Worm (Caenorhabditis elegans) whole organism, L2 larva: ENCODE data around the gene str-71.

Experiments
- C34F6.9 ChIP-seq: fragments of 150-350 bp; optimal IDR thresholded peaks from 2 replicates; lab custom pipeline; 2014; ENCODE audit warnings: missing biosample characterization, missing genetic modification characterization
- F13H6.1 ChIP-seq: sonication (generic microtip); optimal IDR thresholded peaks from 2 replicates; lab custom pipeline; 2016; ENCODE audit warnings: missing genetic modification characterization, missing compliant biosample characterization
- R02D3.7 ChIP-seq: fragments of 150-350 bp; optimal IDR thresholded peaks from 2 replicates; lab custom pipeline; 2014; ENCODE audit warnings: missing biosample characterization, missing genetic modification characterization
- Y55F3AM.14 ChIP-seq: fragments of 200-800 bp; sonication (Bioruptor generic); optimal IDR thresholded peaks from 2 replicates; lab custom pipeline; 2018; ENCODE audit warnings: mild to moderate bottlenecking, missing genetic modification characterization, missing compliant biosample characterization
- aly-2 ChIP-seq: fragments of 150-350 bp; optimal IDR thresholded peaks from 2 replicates; lab custom pipeline; 2014; ENCODE audit warnings: missing biosample characterization, missing genetic modification characterization
- blmp-1 ChIP-seq: sonication (generic microtip); optimal IDR thresholded peaks from 2 replicates; lab custom pipeline; 2017; ENCODE audit warnings: missing genetic modification characterization, mild to moderate bottlenecking, missing compliant biosample characterization, antibody characterized with exemption, moderate library complexity; ENCODE audit not compliant: insufficient read depth
- ceh-82 ChIP-seq: fragments of 150-350 bp; optimal IDR thresholded peaks from 2 replicates; lab custom pipeline; 2014; ENCODE audit warnings: missing biosample characterization, missing genetic modification characterization
- dmd-4 ChIP-seq: sonication (generic microtip); optimal IDR thresholded peaks from 2 replicates; lab custom pipeline; 2017; ENCODE audit warnings: missing biosample characterization, missing genetic modification characterization
- egl-27 ChIP-seq: sonication (generic microtip); optimal IDR thresholded peaks from 3 replicates; lab custom pipeline; 2017; ENCODE audit warnings: missing biosample characterization, missing genetic modification reagents, missing genetic modification characterization
- elt-1 ChIP-seq: fragments of 150-350 bp; optimal IDR thresholded peaks from 2 replicates; lab custom pipeline; 2014; ENCODE audit warnings: missing biosample characterization, missing genetic modification characterization
- elt-3 ChIP-seq: sonication (generic microtip); optimal IDR thresholded peaks from 2 replicates; lab custom pipeline; 2017; ENCODE audit warnings: missing biosample characterization, missing genetic modification characterization
- fos-1 ChIP-seq: fragments of 150-350 bp; optimal IDR thresholded peaks from 2 replicates; lab custom pipeline; 2014; ENCODE audit warnings: missing biosample characterization, missing genetic modification characterization
- lin-39 ChIP-seq: fragments of 150-350 bp; optimal IDR thresholded peaks from 2 replicates; lab custom pipeline; 2014; ENCODE audit warnings: missing biosample characterization, missing genetic modification reagents, missing genetic modification characterization
- lsy-2 ChIP-seq, 2 experiments: fragments of 150-350 bp in 1 of 2; sonication (generic microtip) in 1 of 2; optimal IDR thresholded peaks; 2 replicates each; lab custom pipeline; 2014 to 2017; ENCODE audit warnings: missing biosample characterization in 2 of 2, missing genetic modification characterization in 2 of 2
- mab-5 ChIP-seq: fragments of 150-350 bp; optimal IDR thresholded peaks from 2 replicates; lab custom pipeline; 2014; ENCODE audit warnings: missing biosample characterization, missing genetic modification characterization
- mbf-1 ChIP-seq: sonication (generic microtip); optimal IDR thresholded peaks from 2 replicates; lab custom pipeline; 2017; ENCODE audit warnings: missing biosample characterization, missing genetic modification characterization
- mdl-1 ChIP-seq, 2 experiments: fragments of 150-350 bp in 1 of 2; sonication (generic microtip) in 1 of 2; optimal IDR thresholded peaks; 2 replicates each; lab custom pipeline; 2017; ENCODE audit warnings: missing biosample characterization in 2 of 2, missing genetic modification characterization in 2 of 2
- nhr-10 ChIP-seq: sonication (generic microtip); optimal IDR thresholded peaks from 2 replicates; lab custom pipeline; 2017; ENCODE audit warnings: missing biosample characterization, missing genetic modification characterization
- nhr-11 ChIP-seq: fragments of 150-350 bp; optimal IDR thresholded peaks from 2 replicates; lab custom pipeline; 2014; ENCODE audit warnings: missing biosample characterization, missing genetic modification characterization
- nhr-12 ChIP-seq: fragments of 150-350 bp; optimal IDR thresholded peaks from 2 replicates; lab custom pipeline; 2014; ENCODE audit warnings: missing biosample characterization, missing genetic modification characterization
- nhr-129 ChIP-seq: fragments of 150-350 bp; optimal IDR thresholded peaks from 2 replicates; lab custom pipeline; 2014; ENCODE audit warnings: missing biosample characterization, missing genetic modification characterization
- nhr-23 ChIP-seq: fragments of 150-350 bp; optimal IDR thresholded peaks from 2 replicates; lab custom pipeline; 2014; ENCODE audit warnings: missing biosample characterization, missing genetic modification reagents, missing genetic modification characterization
- nhr-237 ChIP-seq: fragments of 150-350 bp; optimal IDR thresholded peaks from 2 replicates; lab custom pipeline; 2014; ENCODE audit warnings: missing biosample characterization, missing genetic modification characterization
- nhr-25 ChIP-seq: fragments of 150-350 bp; sonication (generic microtip); optimal IDR thresholded peaks from 3 replicates; lab custom pipeline; 2014; ENCODE audit warnings: missing biosample characterization, missing genetic modification characterization
- nhr-77 ChIP-seq: fragments of 150-350 bp; optimal IDR thresholded peaks from 2 replicates; lab custom pipeline; 2014; ENCODE audit warnings: missing biosample characterization, missing genetic modification characterization
- peb-1 ChIP-seq: fragments of 150-350 bp; optimal IDR thresholded peaks from 2 replicates; lab custom pipeline; 2014; ENCODE audit warnings: missing biosample characterization, missing genetic modification characterization
- sem-4 ChIP-seq: fragments of 150-350 bp; optimal IDR thresholded peaks from 2 replicates; lab custom pipeline; 2014; ENCODE audit warnings: missing biosample characterization, missing genetic modification reagents, missing genetic modification characterization
- skn-1 ChIP-seq: sonication (generic microtip); optimal IDR thresholded peaks from 2 replicates; lab custom pipeline; 2017; ENCODE audit warnings: missing biosample characterization, missing genetic modification characterization
- sma-3 ChIP-seq: sonication (generic microtip); optimal IDR thresholded peaks from 2 replicates; lab custom pipeline; 2016; ENCODE audit warnings: missing genetic modification reagents, missing genetic modification characterization, missing compliant biosample characterization
- sma-9 ChIP-seq, 2 experiments: fragments of 150-350 bp in 1 of 2; sonication (generic microtip) in 1 of 2; optimal IDR thresholded peaks; 2 replicates each; lab custom pipeline; 2014 to 2016; ENCODE audit warnings: missing genetic modification characterization in 2 of 2, mild to moderate bottlenecking in 1 of 2, missing biosample characterization in 1 of 2, missing compliant biosample characterization in 1 of 2, missing genetic modification reagents in 1 of 2, moderate library complexity in 1 of 2
- snpc-4 ChIP-seq: fragments of 150-350 bp; optimal IDR thresholded peaks from 2 replicates; lab custom pipeline; 2014; ENCODE audit warnings: missing biosample characterization, missing genetic modification characterization
- unc-55 ChIP-seq: fragments of 150-350 bp; sonication (generic microtip); optimal IDR thresholded peaks from 3 replicates; lab custom pipeline; 2014; ENCODE audit warnings: missing biosample characterization, missing genetic modification reagents, missing genetic modification characterization
- ztf-1 ChIP-seq: fragments of 200-800 bp; sonication (Bioruptor generic); conservative IDR thresholded peaks from 2 replicates; pipeline ENCODE4 v1.3.6; 2022; ENCODE audit warnings: missing genetic modification characterization, missing compliant biosample characterization
- ztf-11 ChIP-seq: sonication (generic microtip); optimal IDR thresholded peaks from 2 replicates; lab custom pipeline; 2017; ENCODE audit warnings: missing biosample characterization, missing genetic modification characterization
- ztf-4 ChIP-seq: fragments of 150-350 bp; optimal IDR thresholded peaks from 2 replicates; lab custom pipeline; 2014; ENCODE audit warnings: missing biosample characterization, missing genetic modification characterization

The str-71 gene

ce11 chrV:15448865-15449264, 10.1 kb downstream of the str-71 start, which contains the start of gene T26H5.14:
T26H5.14 (plus strand) TSS chrV:15449165.
- no peak for TF ChIP-seq nhr-237 (tag; lab: Kevin White, UChicago)
- no peak for TF ChIP-seq mdl-1 (tag; optimal IDR thresholded peaks at IDR 0.05; lab: Kevin White, UChicago)
- TF ChIP-seq peb-1 (tag; lab: Kevin White, UChicago): no peak
- TF ChIP-seq elt-3: no peak
- no peak for TF ChIP-seq nhr-12 (tag; lab: Kevin White, UChicago)
- TF ChIP-seq nhr-11: no peak
- no peak for TF ChIP-seq aly-2 (tag; lab: Kevin White, UChicago)
- no peak for TF ChIP-seq nhr-23 (tag; lab: Kevin White, UChicago)
- TF ChIP-seq sma-3: no peak
- TF ChIP-seq sma-9 (GFP tag; optimal IDR thresholded peaks at IDR 0.05; lab: Kevin White, UChicago): no peak
- TF ChIP-seq sma-9 (tag; optimal IDR thresholded peaks at IDR 0.05; lab: Kevin White, UChicago): no peak
- no peak for TF ChIP-seq lin-39 (tag; lab: Kevin White, UChicago)
- TF ChIP-seq blmp-1 (tag; lab: Kevin White, UChicago): no peak

ce11 chrV:15448408-15448807, 10.6 kb downstream of the str-71 start, which contains the start of gene T26H5.4:
T26H5.4 (minus strand) TSS chrV:15448701.
- TF ChIP-seq nhr-129: no peak
- TF ChIP-seq fos-1 (tag; lab: Kevin White, UChicago): peak; percentile 39

- TF ChIP-seq peb-1 (tag; lab: Kevin White, UChicago) (no peak), unc-55 (GFP tag; lab: Kevin White, UChicago) (no peak), skn-1 (tag; lab: Kevin White, UChicago) (no peak), R02D3.7 (no peak), nhr-11 (no peak), lsy-2 (tag; optimal IDR thresholded peaks at IDR 0.05; lab: Kevin White, UChicago) (no peak), ztf-4 (tag; lab: Kevin White, UChicago) (no peak), sem-4 (tag; lab: Kevin White, UChicago) (no peak), ztf-11 (no peak), elt-3 (no peak), nhr-237 (tag; lab: Kevin White, UChicago) (no peak), mdl-1 (tag; optimal IDR thresholded peaks at IDR 0.05; lab: Kevin White, UChicago) (no peak), nhr-25 (tag; lab: Kevin White, UChicago) (no peak), ztf-1 (GFP tag; lab: Robert Waterston, UW) (no peak)
Measured at ce11 chrV:15445437-15445836, 13.6 kb downstream of the str-71 start, which contains the start of gene srh-239. srh-239 (plus strand) TSS chrV:15445737.

- no peak for TF ChIP-seq elt-1
- peak; percentile 29 for TF ChIP-seq fos-1 (tag; lab: Kevin White, UChicago)
- TF ChIP-seq, all 48 proteins: peak for 1
Measured at ce11 chrV:15444615-15445014, 14.4 kb downstream of the str-71 start, which contains the start of gene T26H5.9. T26H5.9 (plus strand) TSS chrV:15444916.

ce11 chrV:15444188-15444587, 14.8 kb downstream of the str-71 start, which contains the start of gene T26H5.11:
T26H5.11 (minus strand) TSS chrV:15444288.
- TF ChIP-seq Y55F3AM.14 (GFP tag; lab: Kevin White, UChicago): no peak

- TF ChIP-seq C34F6.9 (tag; lab: Kevin White, UChicago) (no peak), nhr-11 (no peak), blmp-1 (tag; lab: Kevin White, UChicago) (no peak), F13H6.1 (tag; lab: Kevin White, UChicago) (no peak), mab-5 (no peak), nhr-23 (tag; lab: Kevin White, UChicago) (no peak), nhr-77 (tag; lab: Kevin White, UChicago) (no peak), mdl-1 (tag; optimal IDR thresholded peaks at IDR 0.05; lab: Kevin White, UChicago) (no peak), aly-2 (tag; lab: Kevin White, UChicago) (no peak), ceh-82 (tag; lab: Kevin White, UChicago) (no peak), mbf-1 (tag; lab: Kevin White, UChicago) (no peak), dmd-4 (no peak), lsy-2 (tag; optimal IDR thresholded peaks at IDR 0.05; lab: Kevin White, UChicago) (no peak), snpc-4 (tag; lab: Kevin White, UChicago) (no peak), Y55F3AM.14 (GFP tag; lab: Kevin White, UChicago) (no peak), nhr-12 (tag; lab: Kevin White, UChicago) (no peak), nhr-10 (tag; lab: Kevin White, UChicago) (no peak), egl-27 (no peak)
Measured at ce11 chrV:15443708-15444107, 15.3 kb downstream of the str-71 start, which contains the start of gene T26H5.10. T26H5.10 (minus strand) TSS chrV:15443808.
